Worm (Caenorhabditis elegans): ENCODE results near the gene nduv-2.

ce11 chrV:13578637-13579036 lies 46.7 kb downstream of the nduv-2 start, which contains the start of gene C50B8.6:
- TF ChIP-seq zfh-2 (GFP tag; conservative IDR thresholded peaks at IDR 0.05): no peak
- TF ChIP-seq pha-4 (tag; optimal IDR thresholded peaks at IDR 0.05): no peak
- TF ChIP-seq egl-18 (GFP tag; IDR thresholded peaks at IDR 0.05): no peak
- no peak for TF ChIP-seq nfya-1 (tag; optimal IDR thresholded peaks at IDR 0.05; ENCODE audit: borderline replicate concordance, insufficient read depth)
- no peak for TF ChIP-seq ceh-79 (tag; optimal IDR thresholded peaks at IDR 0.05)
- TF ChIP-seq snpc-4 (GFP tag; optimal IDR thresholded peaks at IDR 0.05): no peak
- TF ChIP-seq snpc-4 (tag; optimal IDR thresholded peaks at IDR 0.05): no peak
- no peak for TF ChIP-seq nhr-90 (tag; optimal IDR thresholded peaks at IDR 0.05)
- TF ChIP-seq ets-4 (GFP tag; optimal IDR thresholded peaks at IDR 0.05): no peak
- TF ChIP-seq aptf-2 (GFP tag; conservative IDR thresholded peaks at IDR 0.05): no peak

Data from whole organism, young adult.